Worm (Caenorhabditis elegans) whole organism, late embryonic: ENCODE measurements around the gene C34F6.10.
A peak's percentile ranks its signal among the peaks of the same experiment; 100 is the strongest.

Experiments
- C08G9.2 ChIP-seq: sonication (generic microtip); optimal IDR thresholded peaks from 2 replicates; lab custom pipeline; 2016; ENCODE audit warnings: mild to moderate bottlenecking, missing genetic modification characterization, moderate library complexity, missing compliant biosample characterization
- C38D4.7 ChIP-seq: fragments of 200-800 bp; sonication (Bioruptor generic); optimal IDR thresholded peaks from 2 replicates; lab custom pipeline; 2018; ENCODE audit warnings: mild to moderate bottlenecking, missing genetic modification characterization, moderate library complexity, missing compliant biosample characterization
- K02D7.2 ChIP-seq: sonication (generic microtip); optimal IDR thresholded peaks from 2 replicates; lab custom pipeline; 2017; ENCODE audit warnings: mild to moderate bottlenecking, missing genetic modification characterization, missing compliant biosample characterization
- ahr-1 ChIP-seq: sonication (generic microtip); optimal IDR thresholded peaks from 2 replicates; lab custom pipeline; 2016; ENCODE audit warnings: missing genetic modification characterization, missing compliant biosample characterization
- ceh-14 ChIP-seq: sonication (generic microtip); optimal IDR thresholded peaks from 2 replicates; lab custom pipeline; 2016; ENCODE audit warnings: missing genotype, missing genetic modification characterization, missing compliant biosample characterization
- ceh-18 ChIP-seq: sonication (generic microtip); optimal IDR thresholded peaks from 2 replicates; lab custom pipeline; 2016; ENCODE audit warnings: missing genetic modification characterization, missing compliant biosample characterization
- ceh-2 ChIP-seq: sonication (generic microtip); optimal IDR thresholded peaks from 2 replicates; lab custom pipeline; 2016; ENCODE audit warnings: missing genotype, missing genetic modification characterization, missing compliant biosample characterization
- ceh-22 ChIP-seq: sonication (generic microtip); optimal IDR thresholded peaks from 2 replicates; lab custom pipeline; 2017; ENCODE audit warnings: missing biosample characterization, missing genetic modification characterization
- ceh-24 ChIP-seq: sonication (generic microtip); optimal IDR thresholded peaks from 2 replicates; lab custom pipeline; 2016; ENCODE audit warnings: mild to moderate bottlenecking, missing genetic modification characterization, missing compliant biosample characterization
- ceh-30 ChIP-seq: fragments of 150-350 bp; optimal IDR thresholded peaks from 2 replicates; lab custom pipeline; 2014; ENCODE audit warnings: missing biosample characterization, missing genetic modification characterization
- ceh-31 ChIP-seq: sonication (generic microtip); optimal IDR thresholded peaks from 2 replicates; lab custom pipeline; 2016; ENCODE audit warnings: missing genetic modification characterization, missing compliant biosample characterization
- ceh-34 ChIP-seq: sonication (generic microtip); optimal IDR thresholded peaks from 2 replicates; lab custom pipeline; 2016; ENCODE audit warnings: mild to moderate bottlenecking, missing genetic modification characterization, missing compliant biosample characterization
- ceh-45 ChIP-seq: fragments of 200-800 bp; sonication (Bioruptor generic); IDR thresholded peaks from 2 replicates; pipeline ENCODE4 v1.3.6; 2022; ENCODE audit warnings: missing genetic modification reagents, missing genetic modification characterization, missing compliant biosample characterization
- ceh-48 ChIP-seq: sonication (generic microtip); optimal IDR thresholded peaks from 2 replicates; lab custom pipeline; 2016; ENCODE audit warnings: missing genetic modification characterization, inconsistent platforms, missing compliant biosample characterization
- ceh-6 ChIP-seq: fragments of 200-800 bp; sonication (Bioruptor generic); optimal IDR thresholded peaks from 2 replicates; lab custom pipeline; 2018; ENCODE audit warnings: mild to moderate bottlenecking, missing genetic modification characterization, missing compliant biosample characterization
- ceh-9 ChIP-seq: sonication (generic microtip); optimal IDR thresholded peaks from 2 replicates; lab custom pipeline; 2016; ENCODE audit warnings: mild to moderate bottlenecking, missing genetic modification characterization, inconsistent platforms, missing compliant biosample characterization
- dmd-4 ChIP-seq: sonication (generic microtip); optimal IDR thresholded peaks from 2 replicates; lab custom pipeline; 2016; ENCODE audit warnings: borderline replicate concordance, missing genetic modification characterization, missing compliant biosample characterization
- elt-4 ChIP-seq: sonication (generic microtip); optimal IDR thresholded peaks from 2 replicates; lab custom pipeline; 2016; ENCODE audit warnings: missing genetic modification characterization, missing compliant biosample characterization
- ets-4 ChIP-seq: sonication (generic microtip); optimal IDR thresholded peaks from 2 replicates; lab custom pipeline; 2016; ENCODE audit warnings: missing genetic modification characterization, missing compliant biosample characterization
- eyg-1 ChIP-seq: sonication (generic microtip); optimal IDR thresholded peaks from 2 replicates; lab custom pipeline; 2016; ENCODE audit warnings: missing genotype, missing genetic modification characterization, missing compliant biosample characterization
- fax-1 ChIP-seq: sonication (generic microtip); optimal IDR thresholded peaks from 2 replicates; lab custom pipeline; 2016; ENCODE audit warnings: missing genotype, missing genetic modification characterization, missing compliant biosample characterization
- fkh-10 ChIP-seq: fragments of 150-350 bp; optimal IDR thresholded peaks from 2 replicates; lab custom pipeline; 2014; ENCODE audit warnings: missing biosample characterization, missing genetic modification reagents, missing genetic modification characterization
- gmeb-2 ChIP-seq: sonication (generic microtip); optimal IDR thresholded peaks from 2 replicates; lab custom pipeline; 2016; ENCODE audit warnings: missing genetic modification characterization, inconsistent platforms, missing compliant biosample characterization
- hlh-30 ChIP-seq: sonication (generic microtip); optimal IDR thresholded peaks from 2 replicates; lab custom pipeline; 2017; ENCODE audit warnings: antibody characterized with exemption, missing genetic modification characterization, missing compliant biosample characterization; ENCODE audit not compliant: insufficient read depth
- hlh-6 ChIP-seq: sonication (generic microtip); optimal IDR thresholded peaks from 2 replicates; lab custom pipeline; 2016; ENCODE audit warnings: missing genotype, missing genetic modification characterization, missing compliant biosample characterization
- lim-6 ChIP-seq: sonication (generic microtip); optimal IDR thresholded peaks from 2 replicates; lab custom pipeline; 2016; ENCODE audit warnings: missing genetic modification characterization, missing compliant biosample characterization
- lin-11 ChIP-seq: fragments of 200-800 bp; sonication (Bioruptor generic); optimal IDR thresholded peaks from 2 replicates; lab custom pipeline; 2018; ENCODE audit warnings: mild to moderate bottlenecking, missing genetic modification characterization, missing compliant biosample characterization
- madf-2 ChIP-seq: sonication (generic microtip); optimal IDR thresholded peaks from 2 replicates; lab custom pipeline; 2017; ENCODE audit warnings: missing genetic modification characterization, missing compliant biosample characterization
- mec-3 ChIP-seq: sonication (generic microtip); optimal IDR thresholded peaks from 2 replicates; lab custom pipeline; 2016; ENCODE audit warnings: borderline replicate concordance, missing genetic modification characterization, missing compliant biosample characterization
- nfya-1 ChIP-seq: sonication (generic microtip); optimal IDR thresholded peaks from 2 replicates; lab custom pipeline; 2017; ENCODE audit warnings: missing genetic modification characterization, mild to moderate bottlenecking, missing compliant biosample characterization, antibody characterized with exemption, moderate library complexity
- nhr-232 ChIP-seq: sonication (generic microtip); optimal IDR thresholded peaks from 2 replicates; lab custom pipeline; 2016; ENCODE audit warnings: missing genetic modification characterization, missing compliant biosample characterization
- npax-4 ChIP-seq: sonication (generic microtip); optimal IDR thresholded peaks from 2 replicates; lab custom pipeline; 2016; ENCODE audit warnings: missing genetic modification characterization, missing compliant biosample characterization
- pqm-1 ChIP-seq: sonication (generic microtip); optimal IDR thresholded peaks from 2 replicates; lab custom pipeline; 2016; ENCODE audit warnings: missing genetic modification characterization, missing compliant biosample characterization
- pros-1 ChIP-seq: fragments of 150-350 bp; optimal IDR thresholded peaks from 2 replicates; lab custom pipeline; 2014; ENCODE audit warnings: missing biosample characterization, missing genetic modification reagents, missing genetic modification characterization
- ref-2 ChIP-seq: sonication (generic microtip); optimal IDR thresholded peaks from 2 replicates; lab custom pipeline; 2016; ENCODE audit warnings: missing genetic modification characterization, missing compliant biosample characterization
- rnt-1 ChIP-seq: sonication (generic microtip); optimal IDR thresholded peaks from 2 replicates; lab custom pipeline; 2016; ENCODE audit warnings: missing genetic modification characterization, missing compliant biosample characterization
- sdc-2 ChIP-seq: sonication (generic microtip); optimal IDR thresholded peaks from 2 replicates; lab custom pipeline; 2016; ENCODE audit warnings: missing genotype, missing genetic modification characterization, missing compliant biosample characterization
- syd-9 ChIP-seq: sonication (generic microtip); optimal IDR thresholded peaks from 2 replicates; lab custom pipeline; 2016; ENCODE audit warnings: mild to moderate bottlenecking, missing genetic modification characterization, moderate library complexity, missing compliant biosample characterization
- tbx-2 ChIP-seq: sonication (generic microtip); optimal IDR thresholded peaks from 2 replicates; lab custom pipeline; 2016; ENCODE audit warnings: missing genetic modification characterization, missing compliant biosample characterization
- tbx-7 ChIP-seq: sonication (generic microtip); optimal IDR thresholded peaks from 2 replicates; lab custom pipeline; 2016; ENCODE audit warnings: missing genotype, missing genetic modification characterization, missing compliant biosample characterization
- ttx-3 ChIP-seq: sonication (generic microtip); optimal IDR thresholded peaks from 2 replicates; lab custom pipeline; 2016; ENCODE audit warnings: missing genetic modification reagents, missing genetic modification characterization, missing compliant biosample characterization
- unc-42 ChIP-seq: sonication (generic microtip); optimal IDR thresholded peaks from 2 replicates; lab custom pipeline; 2016; ENCODE audit warnings: missing genotype, missing genetic modification characterization, missing compliant biosample characterization
- unc-55 ChIP-seq: sonication (generic microtip); optimal IDR thresholded peaks from 2 replicates; lab custom pipeline; 2017; ENCODE audit warnings: missing biosample characterization, missing genetic modification reagents, missing genetic modification characterization
- unc-86 ChIP-seq: sonication (generic microtip); optimal IDR thresholded peaks from 2 replicates; lab custom pipeline; 2016; ENCODE audit warnings: missing genetic modification characterization, missing compliant biosample characterization
- zip-5 ChIP-seq: sonication (generic microtip); optimal IDR thresholded peaks from 2 replicates; lab custom pipeline; 2016; ENCODE audit warnings: missing genetic modification characterization, missing compliant biosample characterization
- ztf-16 ChIP-seq: sonication (generic microtip); optimal IDR thresholded peaks from 2 replicates; lab custom pipeline; 2017; ENCODE audit warnings: missing genetic modification characterization, missing compliant biosample characterization

C34F6.10 gene

DNA sequence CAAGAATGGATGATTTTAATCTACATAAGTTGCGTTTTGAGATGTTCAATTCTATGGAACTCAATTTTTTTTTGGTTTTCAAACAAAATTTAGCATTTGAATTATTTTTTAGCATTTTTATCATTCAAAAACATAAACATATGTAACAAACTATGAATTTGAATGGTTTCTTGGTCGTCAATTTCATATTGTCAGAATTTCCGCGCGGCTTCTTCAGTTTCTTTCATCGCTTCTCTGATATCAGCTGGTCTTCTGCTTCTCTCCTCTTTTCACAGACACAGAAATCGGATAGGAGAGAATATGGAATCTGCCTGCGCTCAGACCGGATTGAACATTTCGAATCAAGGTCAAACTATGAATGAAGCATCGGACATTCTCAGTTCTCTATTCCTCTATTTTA is 26.3 kb upstream of the C34F6.10 start, which contains the start of gene C03A3.9:
Gene C03A3.9 (plus strand): TSS at position 301 of the 400 bp plus-strand sequence.
- TF ChIP-seq tbx-7 (tag; lab: Kevin White, UChicago), result no peak
- TF ChIP-seq ztf-16 (tag; lab: Kevin White, UChicago), result no peak
- no peak for TF ChIP-seq ceh-6 (GFP tag; lab: Kevin White, UChicago)
- TF ChIP-seq ceh-22 (tag; lab: Kevin White, UChicago), result no peak
- TF ChIP-seq, all 69 proteins: peak for 0

DNA sequence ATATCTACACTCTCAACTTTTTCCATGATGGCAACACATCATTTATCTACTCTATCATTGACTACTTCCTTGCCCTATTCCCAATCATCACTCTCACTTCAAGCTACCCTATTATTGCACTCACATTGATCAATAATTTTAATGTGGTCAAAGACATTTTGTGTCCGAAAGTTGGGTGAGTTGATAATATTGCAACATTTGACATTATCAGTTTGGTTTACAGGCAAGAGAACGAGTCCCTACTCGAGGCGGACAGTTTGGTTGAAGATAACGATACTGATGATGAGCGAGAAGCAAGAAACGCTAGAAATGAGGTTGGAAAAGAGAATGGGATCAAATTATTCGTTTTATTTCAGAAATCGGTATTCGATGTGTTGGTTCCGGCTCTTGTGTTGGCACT is 24.3 kb upstream of the C34F6.10 start:
- TF ChIP-seq ceh-48 (no peak), ceh-30 (tag; lab: Kevin White, UChicago) (no peak), lim-6 (no peak)

DNA sequence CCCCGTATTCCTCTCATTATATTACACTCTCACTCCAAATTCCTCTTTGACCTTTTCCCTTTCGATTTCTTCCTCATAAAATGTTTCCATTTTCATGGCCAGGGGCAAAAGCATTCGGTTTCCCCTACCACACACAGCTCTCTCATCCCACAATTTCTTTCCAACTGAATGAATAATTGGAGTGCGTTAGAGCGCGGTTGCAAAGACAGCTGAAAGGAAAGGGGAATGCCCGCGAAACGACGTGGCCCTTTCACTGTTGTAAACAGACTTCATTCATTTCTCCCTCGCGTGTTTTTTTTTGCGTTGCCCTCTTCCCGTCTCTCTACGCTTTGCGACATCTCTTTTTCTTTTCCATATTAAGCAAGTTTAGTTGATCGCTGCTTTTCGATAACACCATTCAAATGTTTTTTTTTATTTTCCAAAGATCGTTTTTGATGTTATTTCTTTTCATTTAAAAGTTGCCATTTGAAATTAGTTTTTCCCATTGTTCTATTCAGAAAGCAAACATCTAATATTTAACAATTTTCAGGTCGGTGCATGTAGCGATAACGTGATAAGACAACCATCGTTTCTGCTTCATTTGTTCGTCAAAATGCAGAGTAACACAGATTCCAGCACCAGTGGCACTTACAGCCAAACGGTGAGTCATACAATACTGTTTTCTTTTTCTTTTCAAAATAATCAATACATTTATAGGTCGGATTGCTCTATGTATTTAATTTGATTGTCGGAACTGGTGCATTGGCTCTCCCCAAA is 22.1 kb upstream of the C34F6.10 start, which contains the start of gene C03A3.2:
Gene C03A3.2 (plus strand): TSS at position 530 of the 756 bp plus-strand sequence.
- TF ChIP-seq ahr-1 (tag; lab: Kevin White, UChicago), result no peak
- TF ChIP-seq ceh-24 (tag; lab: Kevin White, UChicago), result no peak
- peak; percentile 20 for TF ChIP-seq rnt-1 (tag; lab: Kevin White, UChicago)
- no peak for TF ChIP-seq mec-3 (tag; lab: Kevin White, UChicago)
- TF ChIP-seq ceh-18, result peak; percentile 81
- TF ChIP-seq tbx-2 (tag; lab: Kevin White, UChicago), result peak; percentile 76
- TF ChIP-seq syd-9 (tag; lab: Kevin White, UChicago), result no peak
- no peak for TF ChIP-seq K02D7.2 (tag; lab: Kevin White, UChicago)
- TF ChIP-seq ets-4 (tag; lab: Kevin White, UChicago), result no peak
- TF ChIP-seq ref-2 (tag; lab: Kevin White, UChicago), result peak; percentile 2
- no peak for TF ChIP-seq unc-55 (GFP tag; lab: Kevin White, UChicago)
- peak; percentile 77 for TF ChIP-seq nfya-1 (tag; lab: Kevin White, UChicago)
- TF ChIP-seq unc-42 (tag; lab: Kevin White, UChicago), result peak; percentile 90
- TF ChIP-seq zip-5 (tag; lab: Kevin White, UChicago), result no peak
- TF ChIP-seq eyg-1 (tag; lab: Kevin White, UChicago), result no peak
- TF ChIP-seq pros-1, result peak; percentile 43
- TF ChIP-seq C38D4.7 (GFP tag; lab: Kevin White, UChicago), result no peak
- no peak for TF ChIP-seq ceh-9 (tag; lab: Kevin White, UChicago)
- no peak for TF ChIP-seq pqm-1
- peak; percentile 66 for TF ChIP-seq ceh-34
- peak; percentile 68 for TF ChIP-seq ceh-14
- no peak for TF ChIP-seq ttx-3 (tag; lab: Kevin White, UChicago)
- TF ChIP-seq fkh-10 (GFP tag; lab: Kevin White, UChicago), result no peak
- TF ChIP-seq ceh-6 (GFP tag; lab: Kevin White, UChicago), result peak; percentile 23
- peak; percentile 13 for TF ChIP-seq madf-2 (tag; lab: Kevin White, UChicago)
- TF ChIP-seq npax-4 (tag; lab: Kevin White, UChicago), result no peak
- TF ChIP-seq dmd-4 (tag; lab: Kevin White, UChicago), result no peak
- no peak for TF ChIP-seq lin-11
- peak; percentile 94 for TF ChIP-seq ceh-31 (tag; lab: Kevin White, UChicago)
- TF ChIP-seq, all 69 proteins: peak for 12

DNA sequence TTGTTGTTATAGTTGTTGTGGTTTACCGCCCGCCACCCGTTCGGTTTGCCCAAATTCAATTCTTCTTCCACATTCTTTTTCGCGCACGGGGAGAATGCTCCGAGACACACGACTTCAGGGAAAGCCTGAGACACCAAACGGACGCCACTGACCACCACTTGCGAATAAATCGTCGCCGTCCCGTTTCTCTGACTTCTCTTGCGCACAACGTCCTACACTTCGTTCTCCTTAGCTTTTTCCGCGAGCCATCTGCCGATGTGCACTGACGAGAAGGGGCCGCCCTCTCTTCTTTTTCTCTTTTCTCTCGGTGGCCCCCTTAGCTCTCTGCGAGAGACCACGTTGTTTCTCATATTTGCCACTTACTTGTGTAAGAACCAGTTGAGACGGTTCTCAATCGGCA is 16.6 kb upstream of the C34F6.10 start, which contains the start of gene C03A3.1:
Gene C03A3.1 (plus strand): TSS at position 291 of the 400 bp plus-strand sequence.
- TF ChIP-seq ceh-45 (GFP tag; lab: Robert Waterston, UW) (no peak), C08G9.2 (peak; percentile 52), gmeb-2 (tag; lab: Kevin White, UChicago) (no peak), ceh-14 (peak; percentile 38), tbx-7 (tag; lab: Kevin White, UChicago) (no peak), syd-9 (tag; lab: Kevin White, UChicago) (peak; percentile 65), ref-2 (tag; lab: Kevin White, UChicago) (peak; percentile 16), hlh-30 (tag; lab: Kevin White, UChicago) (no peak), nhr-232 (tag; lab: Kevin White, UChicago) (peak; percentile 3), sdc-2 (tag; lab: Kevin White, UChicago) (peak; percentile 69), elt-4 (no peak), fax-1 (tag; lab: Kevin White, UChicago) (peak; percentile 11), hlh-6 (tag; lab: Kevin White, UChicago) (peak; percentile 58), tbx-2 (tag; lab: Kevin White, UChicago) (peak; percentile 49), unc-42 (tag; lab: Kevin White, UChicago) (peak; percentile 51), ceh-2 (tag; lab: Kevin White, UChicago) (peak; percentile 12), ceh-18 (peak; percentile 1), zip-5 (tag; lab: Kevin White, UChicago) (no peak), unc-86 (tag; lab: Kevin White, UChicago) (no peak), rnt-1 (tag; lab: Kevin White, UChicago) (peak; percentile 49), ceh-34 (peak; percentile 77)
